Worm (Caenorhabditis elegans): ENCODE data around the gene str-150.

str-150 gene

ce11 chrV:16627962-16628361 lies 44.9 kb downstream of the str-150 start, which contains the start of gene oac-53:
oac-53 (minus strand) TSS chrV:16627970.
- no peak for TF ChIP-seq T22C8.4 (GFP tag; IDR thresholded peaks at IDR 0.05)
- no peak for TF ChIP-seq ztf-23 (GFP tag; IDR thresholded peaks at IDR 0.05)

DNA sequence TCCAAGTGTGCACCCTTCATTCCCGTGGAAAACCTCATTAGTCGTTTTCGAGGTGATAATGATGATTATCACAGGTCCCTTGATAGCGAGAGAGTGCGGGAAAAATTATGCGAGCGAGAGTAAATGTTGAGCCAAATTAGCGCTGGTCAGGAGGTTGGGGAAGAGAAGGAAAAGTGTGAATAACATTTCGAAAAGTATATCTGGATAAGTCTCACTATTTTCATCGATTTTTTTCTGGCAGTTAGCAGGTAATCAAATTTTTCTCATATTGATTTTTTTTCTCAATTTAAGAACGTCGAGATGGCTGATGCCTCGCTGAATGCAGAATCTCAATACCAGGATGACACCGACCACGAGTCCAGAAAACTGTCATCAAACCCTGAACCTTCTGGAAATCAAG lies 45.9 kb downstream of the str-150 start, which contains the start of gene W06G6.2:
Gene W06G6.2 (plus strand): TSS at position 301 of the 400 bp plus-strand sequence.
- TF ChIP-seq tab-1 (GFP tag; IDR thresholded peaks at IDR 0.05), result no peak
- no peak for TF ChIP-seq cog-1 (tag; optimal IDR thresholded peaks at IDR 0.05)
- TF ChIP-seq T22C8.4 (GFP tag; IDR thresholded peaks at IDR 0.05), result no peak
- TF ChIP-seq ztf-29 (GFP tag; IDR thresholded peaks at IDR 0.05), result no peak
- no peak for TF ChIP-seq ref-1 (GFP tag; conservative IDR thresholded peaks at IDR 0.05)
- TF ChIP-seq klf-2 (GFP tag; conservative IDR thresholded peaks at IDR 0.05), result no peak
- no peak for TF ChIP-seq flt-1 (GFP tag; IDR thresholded peaks at IDR 0.05)
- no peak for TF ChIP-seq med-1 (GFP tag; optimal IDR thresholded peaks at IDR 0.05; ENCODE audit: insufficient read depth)

DNA sequence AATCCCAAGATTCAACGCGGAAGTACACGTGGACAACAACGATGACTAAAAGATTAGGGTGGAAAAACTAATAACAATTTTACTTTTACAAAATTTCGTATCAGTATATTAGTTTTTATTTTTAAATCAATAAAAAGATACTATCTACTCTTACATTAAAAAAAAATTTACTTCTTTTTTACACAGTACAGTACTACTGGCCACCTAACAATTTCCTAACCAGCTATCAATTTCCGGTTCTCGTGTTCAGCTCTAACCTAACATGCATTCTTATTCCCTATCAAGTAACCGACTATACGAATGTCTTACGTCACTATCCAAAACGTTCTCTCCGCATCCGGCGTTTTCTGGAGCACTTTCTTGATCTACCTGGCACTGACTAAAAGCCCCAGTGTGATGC lies 46.5 kb downstream of the str-150 start, which contains the start of gene srd-21:
Gene srd-21 (plus strand): TSS at position 301 of the 400 bp plus-strand sequence.
- no peak for TF ChIP-seq klf-2 (GFP tag; conservative IDR thresholded peaks at IDR 0.05)
- TF ChIP-seq med-1 (GFP tag; optimal IDR thresholded peaks at IDR 0.05; ENCODE audit: insufficient read depth), result no peak
- TF ChIP-seq flt-1 (GFP tag; IDR thresholded peaks at IDR 0.05), result no peak
- TF ChIP-seq tab-1 (GFP tag; IDR thresholded peaks at IDR 0.05), result no peak
- TF ChIP-seq ref-1 (GFP tag; conservative IDR thresholded peaks at IDR 0.05), result no peak
- TF ChIP-seq T22C8.4 (GFP tag; IDR thresholded peaks at IDR 0.05), result no peak
- no peak for TF ChIP-seq ztf-29 (GFP tag; IDR thresholded peaks at IDR 0.05)
- no peak for TF ChIP-seq ztf-23 (GFP tag; IDR thresholded peaks at IDR 0.05)
- TF ChIP-seq cog-1 (tag; optimal IDR thresholded peaks at IDR 0.05), result no peak
